Worm (Caenorhabditis elegans) whole organism, L1 larva: ENCODE results near the gene otpl-2.

Experiments
- C16A3.4 ChIP-seq: fragments of 150-350 bp; optimal IDR thresholded peaks from 2 replicates; lab custom pipeline; 2014; ENCODE audit warnings: missing biosample characterization, missing genetic modification characterization
- ets-5 ChIP-seq: fragments of 200-800 bp; sonication (Bioruptor generic); IDR thresholded peaks from 2 replicates; pipeline ENCODE4 v1.3.6; 2022; ENCODE audit warnings: missing genetic modification characterization, missing compliant biosample characterization
- fkh-10 ChIP-seq: sonication (generic microtip); optimal IDR thresholded peaks from 2 replicates; lab custom pipeline; 2017; ENCODE audit warnings: missing biosample characterization, missing genetic modification reagents, missing genetic modification characterization
- fkh-8 ChIP-seq: sonication (generic microtip); optimal IDR thresholded peaks from 2 replicates; lab custom pipeline; 2016; ENCODE audit warnings: mild to moderate bottlenecking, missing genetic modification characterization, missing compliant biosample characterization
- hlh-17 ChIP-seq: fragments of 200-800 bp; sonication (Bioruptor generic); optimal IDR thresholded peaks from 2 replicates; lab custom pipeline; 2018; ENCODE audit warnings: missing genetic modification characterization, mild to moderate bottlenecking, missing compliant biosample characterization, moderate library complexity, borderline replicate concordance
- lir-3 ChIP-seq: sonication (generic microtip); optimal IDR thresholded peaks from 2 replicates; lab custom pipeline; 2016; ENCODE audit warnings: mild to moderate bottlenecking, missing genetic modification characterization, moderate library complexity, missing compliant biosample characterization; ENCODE audit not compliant: poor library complexity
- nhr-12 ChIP-seq: sonication (generic microtip); optimal IDR thresholded peaks from 2 replicates; lab custom pipeline; 2017; ENCODE audit warnings: missing biosample characterization, missing genetic modification characterization
- nhr-28 ChIP-seq: fragments of 150-350 bp; optimal IDR thresholded peaks from 2 replicates; lab custom pipeline; 2014; ENCODE audit warnings: missing biosample characterization, missing genetic modification characterization
- nhr-90 ChIP-seq: sonication (generic microtip); optimal IDR thresholded peaks from 2 replicates; lab custom pipeline; 2016; ENCODE audit warnings: mild to moderate bottlenecking, missing genetic modification characterization, missing compliant biosample characterization; ENCODE audit not compliant: poor library complexity
- snpc-4 ChIP-seq: fragments of 150-350 bp; optimal IDR thresholded peaks from 2 replicates; lab custom pipeline; 2014; ENCODE audit warnings: missing biosample characterization, missing genetic modification characterization
- sox-4 ChIP-seq: sonication (generic microtip); optimal IDR thresholded peaks from 2 replicates; lab custom pipeline; 2016; ENCODE audit warnings: missing genetic modification characterization, missing compliant biosample characterization
- unc-130 ChIP-seq: fragments of 150-350 bp; optimal IDR thresholded peaks from 2 replicates; lab custom pipeline; 2017; ENCODE audit warnings: missing biosample characterization, missing genetic modification characterization, inconsistent platforms
- ztf-11 ChIP-seq, 2 experiments: sonication (generic microtip); optimal IDR thresholded peaks; 2 replicates each; lab custom pipeline; 2016 to 2017; ENCODE audit warnings: missing genetic modification characterization in 2 of 2, missing biosample characterization in 1 of 2, missing compliant biosample characterization in 1 of 2

- no peak for TF ChIP-seq fkh-8 (tag; lab: Kevin White, UChicago)
- no peak for TF ChIP-seq nhr-90 (tag; lab: Kevin White, UChicago)
- no peak for TF ChIP-seq unc-130 (tag; lab: Kevin White, UChicago)
- no peak for TF ChIP-seq C16A3.4 (tag; lab: Kevin White, UChicago)
- TF ChIP-seq nhr-12 (tag; lab: Kevin White, UChicago) = no peak
- TF ChIP-seq nhr-28 = no peak
- TF ChIP-seq snpc-4 (tag; lab: Kevin White, UChicago) = no peak
- no peak for TF ChIP-seq fkh-10 (GFP tag; lab: Kevin White, UChicago)
- TF ChIP-seq lir-3 (tag; lab: Kevin White, UChicago) = no peak
- TF ChIP-seq sox-4 (tag; lab: Kevin White, UChicago) = no peak
- no peak for TF ChIP-seq ets-5 (GFP tag; lab: Robert Waterston, UW)
- TF ChIP-seq ztf-11 (tag; optimal IDR thresholded peaks at IDR 0.05; lab: Kevin White, UChicago) = no peak
- TF ChIP-seq hlh-17 (GFP tag; lab: Kevin White, UChicago) = no peak
These were observed 44.8 kb downstream of the otpl-2 start, which contains the start of gene T05B4.9 for ce11 chrV:4118332-4118731.
